Worm (Caenorhabditis elegans): ENCODE measurements around the gene str-12.

ce11 chrV:15569702-15570430 is 40.8 kb upstream of the str-12 start, which contains the start of gene lsm-5:
- TF ChIP-seq tbx-37 (GFP tag; conservative IDR thresholded peaks at IDR 0.05) = no peak
- no peak for TF ChIP-seq sea-1 (GFP tag; conservative IDR thresholded peaks at IDR 0.05)
- TF ChIP-seq hmg-4 (GFP tag; optimal IDR thresholded peaks at IDR 0.05) = no peak
- TF ChIP-seq ama-1 (optimal IDR thresholded peaks at IDR 0.05) = no peak
- no peak for TF ChIP-seq scrt-1 (GFP tag; IDR thresholded peaks at IDR 0.05)
- no peak for TF ChIP-seq tbx-11 (GFP tag; IDR thresholded peaks at IDR 0.05)
- TF ChIP-seq F13C5.2 (tag; optimal IDR thresholded peaks at IDR 0.05) = no peak
- TF ChIP-seq B0310.2 (tag; optimal IDR thresholded peaks at IDR 0.05) = no peak
- no peak for TF ChIP-seq ceh-36 (tag; optimal IDR thresholded peaks at IDR 0.05)
